Fruit fly (Drosophila melanogaster) whole organism, pupa: ENCODE results near the gene Klc.
A peak's percentile ranks its signal among the peaks of the same experiment; 100 is the strongest.

Experiments
- CG10348 ChIP-seq: fragments of 200-800 bp; sonication (Bioruptor generic); IDR thresholded peaks from 2 replicates; pipeline ENCODE4 v1.3.6; 2022; ENCODE audit warnings: missing biosample characterization, missing genetic modification characterization
- CG12605 ChIP-seq: fragments of 200-800 bp; sonication (Bioruptor generic); IDR thresholded peaks from 2 replicates; pipeline ENCODE4 v1.3.6; 2022; ENCODE audit warnings: missing biosample characterization, missing genetic modification characterization
- CG13204 ChIP-seq: fragments of 200-800 bp; sonication (Bioruptor generic); optimal IDR thresholded peaks from 2 replicates; lab custom pipeline; 2018; ENCODE audit warnings: missing biosample characterization, mild to moderate bottlenecking, missing genetic modification characterization, moderate library complexity
- CG14655 ChIP-seq: fragments of 200-800 bp; sonication (Bioruptor generic); optimal IDR thresholded peaks from 3 replicates; lab custom pipeline; 2017; ENCODE audit warnings: mild to moderate bottlenecking, missing biosample characterization, missing genetic modification reagents, missing genetic modification characterization
- CG15710 ChIP-seq: fragments of 200-800 bp; sonication (Bioruptor generic); optimal IDR thresholded peaks from 2 replicates; lab custom pipeline; 2018; ENCODE audit warnings: missing biosample characterization, mild to moderate bottlenecking, missing genetic modification characterization, moderate library complexity
- CG17806 ChIP-seq: fragments of 200-800 bp; sonication (Bioruptor generic); optimal IDR thresholded peaks from 2 replicates; lab custom pipeline; 2018; ENCODE audit warnings: missing biosample characterization, mild to moderate bottlenecking, missing genetic modification characterization, moderate library complexity
- CG32121 ChIP-seq: fragments of 200-800 bp; sonication (Bioruptor generic); IDR thresholded peaks from 2 replicates; pipeline ENCODE4 v1.3.6; 2022; ENCODE audit warnings: missing biosample characterization, missing genetic modification characterization
- CG34367 ChIP-seq: fragments of 200-800 bp; sonication (Bioruptor generic); optimal IDR thresholded peaks from 2 replicates; lab custom pipeline; 2018; ENCODE audit warnings: missing biosample characterization, mild to moderate bottlenecking, missing genetic modification characterization
- CG4496 ChIP-seq: fragments of 200-800 bp; sonication (Bioruptor generic); IDR thresholded peaks from 3 replicates; pipeline ENCODE4 v1.3.6; 2022; ENCODE audit warnings: missing biosample characterization, missing genetic modification characterization
- CG8159 ChIP-seq: fragments of 200-800 bp; sonication (Bioruptor generic); optimal IDR thresholded peaks from 3 replicates; lab custom pipeline; 2018; ENCODE audit warnings: missing biosample characterization, mild to moderate bottlenecking, missing genetic modification characterization, moderate library complexity
- CG8301 ChIP-seq: fragments of 200-800 bp; sonication (Bioruptor generic); optimal IDR thresholded peaks from 2 replicates; lab custom pipeline; 2018; ENCODE audit warnings: missing biosample characterization, mild to moderate bottlenecking, missing genetic modification characterization
- CG9948 ChIP-seq: fragments of 200-800 bp; sonication (Bioruptor generic); optimal IDR thresholded peaks from 2 replicates; lab custom pipeline; 2018; ENCODE audit warnings: missing biosample characterization, mild to moderate bottlenecking, missing genetic modification characterization, moderate library complexity
- D1 ChIP-seq: fragments of 200-800 bp; sonication (Bioruptor generic); optimal IDR thresholded peaks from 2 replicates; lab custom pipeline; 2018; ENCODE audit warnings: missing biosample characterization, mild to moderate bottlenecking, missing genetic modification characterization, moderate library complexity
- EcR ChIP-seq: fragments of 200-800 bp; sonication (Bioruptor generic); optimal IDR thresholded peaks from 3 replicates; lab custom pipeline; 2019; ENCODE audit warnings: missing biosample characterization, missing genetic modification characterization, mild to moderate bottlenecking, moderate library complexity, missing genetic modification reagents
- Ets98B ChIP-seq: fragments of 200-800 bp; sonication (Bioruptor generic); IDR thresholded peaks from 2 replicates; pipeline ENCODE4 v1.3.6; 2022; ENCODE audit warnings: missing biosample characterization, missing genetic modification characterization
- Pif1A ChIP-seq: fragments of 200-800 bp; sonication (Bioruptor generic); optimal IDR thresholded peaks from 3 replicates; lab custom pipeline; 2016; ENCODE audit warnings: missing biosample characterization, missing genetic modification characterization
- Pif1B ChIP-seq: fragments of 200-800 bp; sonication (Bioruptor generic); optimal IDR thresholded peaks from 3 replicates; lab custom pipeline; 2016; ENCODE audit warnings: missing biosample characterization, missing genetic modification characterization
- Snoo ChIP-seq: fragments of 200-800 bp; sonication (Bioruptor generic); optimal IDR thresholded peaks from 3 replicates; lab custom pipeline; 2017; ENCODE audit warnings: missing biosample characterization, mild to moderate bottlenecking, missing genetic modification characterization, inconsistent platforms
- fd96Ca ChIP-seq: fragments of 200-800 bp; sonication (Bioruptor generic); IDR thresholded peaks from 3 replicates; pipeline ENCODE4 v1.3.6; 2022; ENCODE audit warnings: missing biosample characterization, missing genetic modification characterization
- gl ChIP-seq: fragments of 200-800 bp; sonication (Bioruptor generic); optimal IDR thresholded peaks from 2 replicates; lab custom pipeline; 2018; ENCODE audit warnings: missing biosample characterization, mild to moderate bottlenecking, missing genetic modification characterization
- rn ChIP-seq: fragments of 200-800 bp; sonication (Bioruptor generic); IDR thresholded peaks from 2 replicates; pipeline ENCODE4 v1.3.6; 2022; ENCODE audit warnings: missing biosample characterization, missing genetic modification characterization

The Klc gene

DNA sequence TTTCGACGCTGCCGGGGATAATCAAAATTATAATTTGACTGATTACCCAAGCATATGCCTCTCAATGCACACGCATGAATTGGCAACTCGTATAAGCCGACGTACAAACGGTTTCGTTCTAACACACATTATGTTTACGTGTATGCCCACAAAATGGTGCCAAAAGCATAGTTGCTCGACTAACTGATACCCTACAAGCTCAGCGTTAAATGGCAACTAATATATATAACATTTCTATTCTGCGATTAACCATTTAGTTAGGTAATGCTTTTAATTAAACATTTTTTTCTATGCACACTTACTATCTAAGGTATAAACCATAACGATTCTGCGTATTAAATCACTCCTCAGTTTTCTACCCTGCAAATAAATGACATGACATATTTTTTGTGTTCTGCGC is 29.2 kb downstream of the Klc start:
- TF ChIP-seq Pif1A (GFP tag; lab: Kevin White, UChicago): no peak

DNA sequence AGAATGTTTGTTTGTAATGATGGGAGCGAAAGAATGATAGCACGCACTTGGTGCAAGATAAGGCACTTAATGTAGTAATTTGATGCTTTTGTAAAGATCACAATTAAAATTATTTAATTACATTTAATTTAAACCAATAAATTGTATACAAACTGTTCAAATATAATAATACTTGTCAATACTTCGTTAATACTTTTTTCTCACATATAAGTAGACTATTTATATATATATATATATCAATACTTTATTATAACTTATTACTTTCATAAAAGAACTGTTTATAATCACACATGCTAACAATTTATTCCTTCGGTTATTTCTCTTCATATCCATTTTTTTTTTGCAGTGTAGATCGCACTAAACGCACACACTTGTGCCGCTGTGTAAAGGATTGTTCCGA is 32.2 kb downstream of the Klc start:
- no peak for TF ChIP-seq Pif1B (GFP tag; lab: Kevin White, UChicago)
- TF ChIP-seq EcR: no peak
- no peak for TF ChIP-seq Pif1A (GFP tag; lab: Kevin White, UChicago)
- TF ChIP-seq CG14655 (GFP tag; lab: Kevin White, UChicago): no peak
- no peak for TF ChIP-seq CG8159 (tag; lab: Kevin White, UChicago)
- TF ChIP-seq D1 (tag; lab: Kevin White, UChicago): no peak
- TF ChIP-seq CG12605 (GFP tag; lab: Robert Waterston, UW): no peak
- no peak for TF ChIP-seq CG32121 (GFP tag; lab: Robert Waterston, UW)
- no peak for TF ChIP-seq CG4496 (GFP tag; lab: Robert Waterston, UW)
- TF ChIP-seq gl (tag; lab: Kevin White, UChicago): no peak
- TF ChIP-seq rn (GFP tag; lab: Robert Waterston, UW): no peak

DNA sequence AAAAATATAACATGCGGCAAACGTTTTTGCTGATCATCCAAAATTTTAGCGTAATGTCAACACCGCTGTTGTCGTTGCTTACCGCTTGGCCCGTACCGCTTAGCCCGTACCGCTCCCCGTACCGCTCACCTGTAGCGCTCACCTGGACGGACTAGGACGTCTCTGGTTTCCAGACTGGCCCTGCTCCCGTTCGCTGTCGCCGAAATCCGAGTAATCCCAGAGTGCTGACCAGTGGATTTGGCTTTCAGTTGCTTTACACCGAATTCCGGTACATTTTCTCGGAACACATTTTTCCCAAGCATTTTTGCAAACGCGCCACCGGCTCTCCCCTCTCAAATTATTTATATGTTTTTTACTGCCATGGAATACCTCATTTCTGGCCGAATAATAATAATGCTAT is 33.2 kb downstream of the Klc start:
- TF ChIP-seq D1 (tag; lab: Kevin White, UChicago): no peak
- TF ChIP-seq CG8301 (tag; lab: Kevin White, UChicago): no peak
- no peak for TF ChIP-seq Snoo (tag; lab: Kevin White, UChicago)
- no peak for TF ChIP-seq CG34367 (tag; lab: Kevin White, UChicago)
- TF ChIP-seq rn (GFP tag; lab: Robert Waterston, UW): no peak
- no peak for TF ChIP-seq CG14655 (GFP tag; lab: Kevin White, UChicago)
- TF ChIP-seq EcR: no peak
- no peak for TF ChIP-seq CG13204
- TF ChIP-seq CG9948: no peak
- TF ChIP-seq Pif1A (GFP tag; lab: Kevin White, UChicago): no peak
- no peak for TF ChIP-seq gl (tag; lab: Kevin White, UChicago)
- no peak for TF ChIP-seq CG4496 (GFP tag; lab: Robert Waterston, UW)
- TF ChIP-seq CG10348 (GFP tag; lab: Robert Waterston, UW): no peak

DNA sequence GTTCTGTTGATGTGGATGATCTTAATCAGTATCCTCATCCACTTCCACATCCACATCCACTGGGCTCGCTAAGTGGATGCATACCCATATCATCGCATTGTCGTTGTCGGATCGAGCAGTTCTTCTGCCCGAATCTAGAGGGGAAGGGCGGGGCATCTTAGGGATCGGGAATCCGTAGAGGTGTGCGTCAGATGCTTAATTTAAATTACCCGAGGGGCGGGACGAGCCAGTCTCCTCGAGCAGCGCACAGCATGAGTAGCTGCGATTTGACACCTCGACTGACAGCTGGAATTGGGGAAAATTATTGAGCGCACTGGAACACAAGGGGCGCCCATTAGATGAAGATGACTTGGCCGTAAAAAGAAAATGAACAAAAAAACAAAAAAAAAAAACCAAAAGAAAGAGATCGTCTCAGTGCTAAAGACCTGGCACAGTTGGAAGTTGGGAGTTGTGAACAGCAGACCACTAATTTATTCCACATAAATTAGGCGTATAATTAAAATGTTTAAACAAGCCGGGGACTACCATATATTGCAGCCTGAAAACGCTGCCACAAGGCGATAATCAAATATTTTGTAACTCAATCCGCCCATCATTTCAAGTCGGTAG is 35.2 kb downstream of the Klc start:
- TF ChIP-seq Pif1A (GFP tag; lab: Kevin White, UChicago) (no peak), EcR (no peak), Pif1B (GFP tag; lab: Kevin White, UChicago) (no peak), Snoo (tag; lab: Kevin White, UChicago) (no peak), CG34367 (tag; lab: Kevin White, UChicago) (no peak), CG8159 (tag; lab: Kevin White, UChicago) (no peak), Ets98B (no peak), CG32121 (GFP tag; lab: Robert Waterston, UW) (no peak), CG14655 (GFP tag; lab: Kevin White, UChicago) (no peak), D1 (tag; lab: Kevin White, UChicago) (no peak), CG15710 (tag; lab: Kevin White, UChicago) (no peak), CG8301 (tag; lab: Kevin White, UChicago) (no peak), rn (GFP tag; lab: Robert Waterston, UW) (no peak), CG17806 (tag; lab: Kevin White, UChicago) (no peak), CG10348 (GFP tag; lab: Robert Waterston, UW) (no peak), CG12605 (GFP tag; lab: Robert Waterston, UW) (no peak), gl (tag; lab: Kevin White, UChicago) (no peak), CG4496 (GFP tag; lab: Robert Waterston, UW) (no peak)

DNA sequence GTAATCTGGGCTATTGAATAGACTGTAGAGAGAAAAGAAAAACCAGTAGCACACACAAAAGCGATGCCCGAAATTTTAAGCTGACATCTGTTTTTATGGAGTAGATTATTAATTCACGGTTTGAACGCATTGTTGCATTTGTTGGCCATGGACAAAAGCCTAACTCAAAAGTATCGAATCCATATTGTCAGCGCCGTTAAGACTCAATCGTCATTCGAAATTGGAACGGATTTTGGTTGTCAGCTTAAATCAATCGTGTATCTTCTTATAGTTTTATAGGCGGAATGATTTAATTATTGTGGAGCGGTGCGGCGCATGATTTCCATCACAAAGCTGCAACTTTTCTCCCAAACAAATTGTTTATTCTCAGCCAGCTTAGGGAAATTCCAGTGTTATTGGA is 38.4 kb downstream of the Klc start:
- no peak for TF ChIP-seq CG15710 (tag; lab: Kevin White, UChicago)
- no peak for TF ChIP-seq Pif1B (GFP tag; lab: Kevin White, UChicago)
- no peak for TF ChIP-seq CG4496 (GFP tag; lab: Robert Waterston, UW)
- TF ChIP-seq gl (tag; lab: Kevin White, UChicago): no peak
- no peak for TF ChIP-seq CG13204
- no peak for TF ChIP-seq CG12605 (GFP tag; lab: Robert Waterston, UW)
- TF ChIP-seq Snoo (tag; lab: Kevin White, UChicago): no peak
- no peak for TF ChIP-seq fd96Ca (GFP tag; lab: Robert Waterston, UW)
- TF ChIP-seq CG17806 (tag; lab: Kevin White, UChicago): no peak
- no peak for TF ChIP-seq CG32121 (GFP tag; lab: Robert Waterston, UW)
- TF ChIP-seq rn (GFP tag; lab: Robert Waterston, UW): no peak
- no peak for TF ChIP-seq CG14655 (GFP tag; lab: Kevin White, UChicago)
- TF ChIP-seq CG8301 (tag; lab: Kevin White, UChicago): no peak
- TF ChIP-seq Ets98B: no peak
- no peak for TF ChIP-seq Pif1A (GFP tag; lab: Kevin White, UChicago)
- no peak for TF ChIP-seq CG8159 (tag; lab: Kevin White, UChicago)
- TF ChIP-seq CG10348 (GFP tag; lab: Robert Waterston, UW): no peak

- TF ChIP-seq Pif1A (GFP tag; lab: Kevin White, UChicago) (peak; percentile 43), CG17806 (tag; lab: Kevin White, UChicago) (peak; percentile 67), CG8301 (tag; lab: Kevin White, UChicago) (peak; percentile 41), CG8159 (tag; lab: Kevin White, UChicago) (peak; percentile 74), CG15710 (tag; lab: Kevin White, UChicago) (peak; percentile 41), CG14655 (GFP tag; lab: Kevin White, UChicago) (peak; percentile 46), CG9948 (peak; percentile 59), CG12605 (GFP tag; lab: Robert Waterston, UW) (no peak), fd96Ca (GFP tag; lab: Robert Waterston, UW) (no peak), CG34367 (tag; lab: Kevin White, UChicago) (peak; percentile 6)
- TF ChIP-seq, all 21 proteins: peak for 8
Measured at dm6 chr3L:12706456-12706855, 43.4 kb downstream of the Klc start.
